Worm (Caenorhabditis elegans) whole organism, L4/young adult: ENCODE measurements around the gene Y116A8C.30.

Experiments used
- W03F9.2 ChIP-seq: fragments of 150-350 bp; optimal IDR thresholded peaks from 2 replicates; lab custom pipeline; 2014; ENCODE audit warnings: missing biosample characterization, missing genetic modification characterization
- dao-5 ChIP-seq: sonication (generic microtip); optimal IDR thresholded peaks from 2 replicates; lab custom pipeline; 2016; ENCODE audit warnings: missing genotype, missing genetic modification characterization, moderate library complexity, missing compliant biosample characterization
- him-1 ChIP-seq: sonication (generic microtip); optimal IDR thresholded peaks from 2 replicates; lab custom pipeline; 2016; ENCODE audit warnings: missing genotype, missing genetic modification reagents, missing genetic modification characterization, missing compliant biosample characterization

DNA sequence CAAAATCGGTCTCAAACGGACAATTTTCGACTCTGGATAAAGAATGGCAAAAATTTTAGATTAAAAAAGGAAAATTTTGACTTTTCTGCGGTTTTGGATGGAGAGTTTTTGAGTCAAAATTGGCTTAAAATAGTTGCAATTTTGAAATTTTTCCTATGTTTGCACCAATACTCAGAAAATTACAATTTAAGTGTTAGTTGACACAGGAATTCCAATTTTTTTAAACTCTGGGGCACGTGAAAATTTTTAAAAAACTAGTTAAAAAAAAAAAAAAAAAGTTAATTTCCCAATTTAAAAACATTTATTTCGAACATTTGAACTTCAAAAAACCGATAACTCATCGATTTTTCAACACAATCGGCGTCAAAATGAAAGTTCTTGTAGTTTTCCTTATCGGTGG is 8.3 kb upstream of the Y116A8C.30 start, which contains the start of gene Y116A8C.33:
- no peak for TF ChIP-seq W03F9.2 (tag; lab: Kevin White, UChicago)
- TF ChIP-seq dao-5 (tag; lab: Kevin White, UChicago), result no peak
- TF ChIP-seq him-1 (tag; lab: Kevin White, UChicago), result no peak
